Worm (Caenorhabditis elegans) whole organism, L3 larva: Measurements from ENCODE around the gene mab-21.
A peak's percentile ranks its signal among the peaks of the same experiment; 100 is the strongest.

ENCODE experiments used
- aly-2 ChIP-seq: fragments of 150-350 bp; optimal IDR thresholded peaks from 2 replicates; lab custom pipeline; 2014; ENCODE audit warnings: missing biosample characterization, missing genetic modification characterization
- elt-2 ChIP-seq: sonication (generic microtip); optimal IDR thresholded peaks from 2 replicates; lab custom pipeline; 2016; ENCODE audit warnings: missing genetic modification reagents, mild to moderate bottlenecking, missing genetic modification characterization, missing compliant biosample characterization
- fkh-2 ChIP-seq: fragments of 150-350 bp; optimal IDR thresholded peaks from 2 replicates; lab custom pipeline; 2014; ENCODE audit warnings: missing biosample characterization, missing genetic modification reagents, missing genetic modification characterization
- lin-39 ChIP-seq: fragments of 150-350 bp; optimal IDR thresholded peaks from 2 replicates; lab custom pipeline; 2018; ENCODE audit warnings: missing biosample characterization, missing genetic modification reagents, missing genetic modification characterization
- nfya-1 ChIP-seq: sonication (generic microtip); optimal IDR thresholded peaks from 2 replicates; lab custom pipeline; 2017; ENCODE audit warnings: missing genetic modification characterization, mild to moderate bottlenecking, missing compliant biosample characterization, antibody characterized with exemption, moderate library complexity; ENCODE audit not compliant: insufficient read depth
- nhr-237 ChIP-seq: fragments of 150-350 bp; optimal IDR thresholded peaks from 2 replicates; lab custom pipeline; 2014; ENCODE audit warnings: missing biosample characterization, missing genetic modification characterization
- unc-62 ChIP-seq: fragments of 150-350 bp; sonication (generic microtip); optimal IDR thresholded peaks from 4 replicates; lab custom pipeline; 2014; ENCODE audit warnings: missing biosample characterization, missing genetic modification reagents, missing genetic modification characterization

ce11 chrIII:4647878-4648277 is 47.3 kb downstream of the mab-21 start, which contains the start of gene T23F11.6:
- TF ChIP-seq nhr-237 = no peak
- TF ChIP-seq aly-2 = no peak
- no peak for TF ChIP-seq fkh-2
- TF ChIP-seq nfya-1 (tag; lab: Kevin White, UChicago) = no peak
- TF ChIP-seq lin-39 (tag; lab: Kevin White, UChicago) = no peak
- peak; percentile 44 for TF ChIP-seq elt-2
- no peak for TF ChIP-seq unc-62
